Fruit fly (Drosophila melanogaster): ENCODE results near the gene ppk10.

The ppk10 gene

dm6 chr2L:10425599-10425998, 26.6 kb downstream of the ppk10 start:
- TF ChIP-seq CG3163 (GFP tag; optimal IDR thresholded peaks at IDR 0.05), result no peak
- no peak for TF ChIP-seq CG11247 (GFP tag; IDR thresholded peaks at IDR 0.05)
- no peak for TF ChIP-seq CG10431 (GFP tag; optimal IDR thresholded peaks at IDR 0.05)
- peak; percentile 55; the same call in 1 of the 3 replicates for TF ChIP-seq hb (GFP tag; IDR thresholded peaks at IDR 0.05; ENCODE audit: partially characterized antibody)
- no peak for TF ChIP-seq Rfx (GFP tag; IDR thresholded peaks at IDR 0.05)
- TF ChIP-seq CG11560 (tag; IDR thresholded peaks at IDR 0.05), result peak; percentile 43; the same call in 1 of the 3 replicates
- TF ChIP-seq psq (GFP tag; optimal IDR thresholded peaks at IDR 0.05), result no peak
- TF ChIP-seq CG11723 (GFP tag; optimal IDR thresholded peaks at IDR 0.05), result no peak
- no peak for TF ChIP-seq CG13296 (GFP tag; optimal IDR thresholded peaks at IDR 0.05)
- no peak for TF ChIP-seq CG7786 (GFP tag; optimal IDR thresholded peaks at IDR 0.05)
- no peak for TF ChIP-seq CG30403 (GFP tag; optimal IDR thresholded peaks at IDR 0.05)
- TF ChIP-seq Dref (GFP tag; IDR thresholded peaks at IDR 0.05), result 0 out of 2 replicates have a peak, but pooled peaks have one; percentile 6
- no peak for TF ChIP-seq sisA (GFP tag; IDR thresholded peaks at IDR 0.05)
- TF ChIP-seq CG14965 (GFP tag; optimal IDR thresholded peaks at IDR 0.05; ENCODE audit: borderline replicate concordance), result peak; percentile 6
- no peak for TF ChIP-seq Bteb2 (GFP tag; optimal IDR thresholded peaks at IDR 0.05)
- 0 out of 2 replicates have a peak, but pooled peaks have one; percentile 16 for TF ChIP-seq amos (GFP tag; IDR thresholded peaks at IDR 0.05; ENCODE audit: partially characterized antibody)
- no peak for TF ChIP-seq CG7357 (GFP tag; IDR thresholded peaks at IDR 0.05)
- TF ChIP-seq CG1832 (GFP tag; optimal IDR thresholded peaks at IDR 0.05), result peak; percentile 9
- TF ChIP-seq Med (GFP tag), result peak; percentile 62
- TF ChIP-seq yki (optimal IDR thresholded peaks at IDR 0.05), result no peak
- TF ChIP-seq CG3726 (GFP tag; IDR thresholded peaks at IDR 0.05), result 0 out of 3 replicates have a peak, but pooled peaks have one; percentile 16
- 0 out of 3 replicates have a peak, but pooled peaks have one; percentile 4 for TF ChIP-seq Opbp (GFP tag; IDR thresholded peaks at IDR 0.05; ENCODE audit: partially characterized antibody)
- TF ChIP-seq CG1602 (GFP tag; optimal IDR thresholded peaks at IDR 0.05), result no peak
- no peak for TF ChIP-seq tx (GFP tag; optimal IDR thresholded peaks at IDR 0.05)
- TF ChIP-seq phol (tag; optimal IDR thresholded peaks at IDR 0.05), result no peak
- no peak for TF ChIP-seq dpn (GFP tag; optimal IDR thresholded peaks at IDR 0.05)
- TF ChIP-seq CG5953 (GFP tag; IDR thresholded peaks at IDR 0.05), result 0 out of 2 replicates have a peak, but pooled peaks have one; percentile 12
- TF ChIP-seq stc (GFP tag; IDR thresholded peaks at IDR 0.05), result no peak
- no peak for TF ChIP-seq CG2875 (GFP tag; optimal IDR thresholded peaks at IDR 0.05)
- 0 out of 2 replicates have a peak, but pooled peaks have one; percentile 13 for TF ChIP-seq CG4404 (GFP tag; IDR thresholded peaks at IDR 0.05)
- 0 out of 2 replicates have a peak, but pooled peaks have one; percentile 13 for TF ChIP-seq ato (GFP tag; IDR thresholded peaks at IDR 0.05; ENCODE audit: partially characterized antibody)

DNA sequence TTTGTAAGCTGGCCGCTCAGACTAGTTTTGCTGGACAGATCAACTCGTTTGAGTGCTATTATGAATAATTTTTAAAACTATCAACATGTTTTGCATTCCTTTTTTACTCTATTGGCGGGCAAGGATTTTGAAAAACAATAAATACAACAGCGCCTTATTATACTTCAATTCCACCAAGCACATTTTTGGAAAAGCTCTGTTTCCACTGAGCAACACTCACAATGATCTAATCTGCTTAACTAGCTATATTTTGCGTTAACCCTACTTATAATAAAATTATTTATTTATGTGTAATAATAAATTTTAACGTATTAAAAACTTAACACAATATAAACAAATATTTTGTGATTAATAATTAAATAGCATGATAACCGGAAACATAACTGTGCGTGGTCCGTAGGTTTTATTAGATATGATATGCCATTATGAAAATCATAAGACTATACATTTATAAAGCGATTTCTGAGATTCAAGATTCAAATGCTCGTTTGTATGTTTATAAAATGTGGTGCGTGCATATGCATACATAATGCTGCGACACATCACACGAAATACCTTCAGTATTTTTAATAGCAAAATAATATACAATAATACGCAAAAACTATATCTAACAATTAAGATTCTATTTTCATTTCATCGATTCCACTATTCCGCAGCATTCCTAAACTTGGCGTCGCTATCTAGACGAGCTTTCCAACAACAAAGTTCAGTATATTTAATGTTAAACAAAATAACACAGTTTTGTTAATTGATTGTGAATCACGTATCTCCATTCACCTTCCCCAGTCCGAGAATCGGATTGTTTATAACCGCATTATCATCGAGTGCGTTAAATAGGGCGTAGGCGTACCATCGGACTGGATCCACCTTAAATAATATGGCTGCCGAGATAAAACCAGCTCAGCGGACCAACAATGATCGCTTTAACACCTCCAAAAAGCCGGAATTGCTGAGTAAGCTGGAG, 29.3 kb downstream of the ppk10 start, which contains the start of the genes pie and Wdfy2:
Gene pie (minus strand): TSS at position 138 of the 964 bp plus-strand sequence.
Gene Wdfy2 (plus strand): TSS at position 649 of the 964 bp plus-strand sequence.
- TF ChIP-seq CG2120 (GFP tag; optimal IDR thresholded peaks at IDR 0.05) (no peak), tio (GFP tag; optimal IDR thresholded peaks at IDR 0.05) (no peak), CG9876 (GFP tag; optimal IDR thresholded peaks at IDR 0.05) (no peak), CG10431 (GFP tag; optimal IDR thresholded peaks at IDR 0.05) (no peak), Rfx (GFP tag; IDR thresholded peaks at IDR 0.05) (0 out of 2 replicates have a peak, but pooled peaks have one; percentile 13), Hmr (GFP tag; optimal IDR thresholded peaks at IDR 0.05) (no peak), fd3F (GFP tag; optimal IDR thresholded peaks at IDR 0.05) (no peak), E2f2 (GFP tag; IDR thresholded peaks at IDR 0.05) (peak; percentile 79), pfk (GFP tag; optimal IDR thresholded peaks at IDR 0.05) (peak; percentile 80), ab (GFP tag; optimal IDR thresholded peaks at IDR 0.05) (no peak), CG14860 (GFP tag; IDR thresholded peaks at IDR 0.05; ENCODE audit: partially characterized antibody) (no peak), CG2116 (GFP tag; optimal IDR thresholded peaks at IDR 0.05) (peak; percentile 77), Dp (GFP tag; optimal IDR thresholded peaks at IDR 0.05) (peak; percentile 73), shn (GFP tag; optimal IDR thresholded peaks at IDR 0.05) (no peak), HLH3B (GFP tag; IDR thresholded peaks at IDR 0.05) (no peak), CG16863 (GFP tag; optimal IDR thresholded peaks at IDR 0.05) (no peak), Trl (optimal IDR thresholded peaks at IDR 0.05) (no peak), Trl (GFP tag; optimal IDR thresholded peaks at IDR 0.05) (no peak), CG14441 (GFP tag; IDR thresholded peaks at IDR 0.05) (no peak), sens-2 (GFP tag; IDR thresholded peaks at IDR 0.05) (no peak), Dip2 (GFP tag; IDR thresholded peaks at IDR 0.05) (no peak)

Data from whole organism, embryonic.